Worm (Caenorhabditis elegans): ENCODE results near the gene dsl-1.

Gene dsl-1

ce11 chrIV:1174411-1174810 is 33.5 kb downstream of the dsl-1 start:
- TF ChIP-seq dox-1 (GFP tag; IDR thresholded peaks at IDR 0.05), result no peak
- peak; percentile 45 for TF ChIP-seq lsl-1 (GFP tag; optimal IDR thresholded peaks at IDR 0.05)

DNA sequence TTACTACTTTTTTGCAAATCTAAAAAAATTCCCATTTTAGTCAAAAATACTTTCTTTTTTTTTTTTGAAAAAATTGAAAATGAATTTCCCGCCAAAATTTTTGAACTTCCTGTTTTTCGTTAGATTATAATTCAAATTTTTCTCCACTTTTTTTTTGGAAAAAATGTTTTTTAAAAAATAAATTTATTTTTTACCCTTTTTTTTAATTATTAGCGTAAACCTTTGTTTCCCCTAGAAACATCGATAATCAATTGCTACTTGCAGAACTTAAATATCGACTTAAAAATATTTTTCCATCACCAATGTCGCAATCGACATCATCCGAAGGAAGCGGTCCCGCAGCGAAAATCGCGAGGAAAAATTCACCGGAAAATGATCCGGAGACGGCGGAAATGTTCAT is 37.5 kb downstream of the dsl-1 start, which contains the start of gene cec-2:
TSS of gene cec-2 (plus strand) at position 301 of the 400 bp plus-strand sequence.
- no peak for TF ChIP-seq ceh-40 (GFP tag; IDR thresholded peaks at IDR 0.05)
- no peak for TF ChIP-seq hlh-12 (tag; optimal IDR thresholded peaks at IDR 0.05)
- TF ChIP-seq cebp-1 (GFP tag; IDR thresholded peaks at IDR 0.05), result no peak
- TF ChIP-seq cebp-1 (tag; optimal IDR thresholded peaks at IDR 0.05), result no peak
- TF ChIP-seq ztf-18 (tag; optimal IDR thresholded peaks at IDR 0.05), result no peak
- no peak for TF ChIP-seq egl-18 (GFP tag; IDR thresholded peaks at IDR 0.05)
- TF ChIP-seq dpl-1 (GFP tag; optimal IDR thresholded peaks at IDR 0.05), result no peak
- TF ChIP-seq let-526 (GFP tag; IDR thresholded peaks at IDR 0.05), result no peak
- TF ChIP-seq nfyb-1 (GFP tag; IDR thresholded peaks at IDR 0.05), result no peak
- TF ChIP-seq lag-1 (GFP tag; IDR thresholded peaks at IDR 0.05), result no peak

DNA sequence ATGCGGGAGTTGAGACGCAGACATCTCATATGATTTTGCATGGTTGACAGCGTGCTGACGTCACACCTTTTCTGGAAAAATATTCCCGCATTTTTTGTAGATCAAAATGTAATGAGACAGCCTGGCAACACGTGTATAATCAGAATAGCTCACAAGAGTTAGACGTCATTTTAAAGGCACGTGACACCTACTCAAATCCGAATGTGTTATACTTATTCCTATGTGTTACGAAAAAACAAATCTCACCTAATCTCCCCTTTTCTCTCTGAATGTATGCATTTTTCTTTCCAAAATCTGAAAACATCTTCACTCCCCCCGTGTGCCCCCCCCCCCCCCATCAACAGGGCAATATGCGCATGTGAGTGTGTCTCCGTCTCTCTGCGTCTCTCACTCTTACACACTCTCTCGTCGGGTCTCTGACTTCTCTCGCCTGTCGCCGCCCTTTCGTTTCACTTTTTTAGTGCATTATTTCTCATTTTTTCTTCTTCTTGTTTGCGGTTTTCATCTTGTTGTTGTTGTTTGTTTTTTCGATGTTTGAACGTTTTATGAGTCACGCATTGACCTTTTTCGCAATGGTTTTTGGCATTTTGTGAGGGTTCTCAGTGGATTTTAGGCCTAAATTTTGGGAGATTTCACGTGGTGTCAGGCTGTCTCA is 39.4 kb downstream of the dsl-1 start:
- TF ChIP-seq zim-3 (tag; optimal IDR thresholded peaks at IDR 0.05), result no peak
- TF ChIP-seq mcd-1 (GFP tag; IDR thresholded peaks at IDR 0.05), result peak; percentile 50; the same call in 1 of the 2 replicates
- TF ChIP-seq repo-1 (tag; optimal IDR thresholded peaks at IDR 0.05), result no peak
- no peak for TF ChIP-seq F39B2.1 (GFP tag; IDR thresholded peaks at IDR 0.05)
- no peak for TF ChIP-seq D2030.7 (GFP tag; IDR thresholded peaks at IDR 0.05)
- no peak for TF ChIP-seq T07F8.4 (tag; optimal IDR thresholded peaks at IDR 0.05)
- no peak for TF ChIP-seq ztf-26 (tag; optimal IDR thresholded peaks at IDR 0.05)
- TF ChIP-seq K12H6.12 (tag; optimal IDR thresholded peaks at IDR 0.05), result peak; percentile 25
- TF ChIP-seq dpl-1 (GFP tag; optimal IDR thresholded peaks at IDR 0.05), result no peak
- no peak for TF ChIP-seq ceh-91 (GFP tag; IDR thresholded peaks at IDR 0.05)
- TF ChIP-seq lin-35 (GFP tag; optimal IDR thresholded peaks at IDR 0.05), result no peak
- no peak for TF ChIP-seq aptf-2 (GFP tag; conservative IDR thresholded peaks at IDR 0.05)
- no peak for TF ChIP-seq C06A6.2 (GFP tag; conservative IDR thresholded peaks at IDR 0.05)
- TF ChIP-seq hmg-20 (GFP tag; IDR thresholded peaks at IDR 0.05), result no peak
- no peak for TF ChIP-seq aptf-3 (GFP tag; IDR thresholded peaks at IDR 0.05)
- no peak for TF ChIP-seq B0035.1 (tag; optimal IDR thresholded peaks at IDR 0.05)
- TF ChIP-seq him-1 (tag; optimal IDR thresholded peaks at IDR 0.05), result no peak
- no peak for TF ChIP-seq ztf-25 (GFP tag; IDR thresholded peaks at IDR 0.05)
- no peak for TF ChIP-seq ztf-3 (GFP tag; optimal IDR thresholded peaks at IDR 0.05)
- TF ChIP-seq lsl-1 (GFP tag; optimal IDR thresholded peaks at IDR 0.05), result no peak
- TF ChIP-seq B0261.1 (tag; optimal IDR thresholded peaks at IDR 0.05), result no peak
- TF ChIP-seq Y53F4B.3 (GFP tag; IDR thresholded peaks at IDR 0.05), result no peak
- TF ChIP-seq sdz-38 (tag; optimal IDR thresholded peaks at IDR 0.05), result no peak
- no peak for TF ChIP-seq hsf-1 (GFP tag; IDR thresholded peaks at IDR 0.05)
- no peak for TF ChIP-seq F22D6.2 (tag; optimal IDR thresholded peaks at IDR 0.05)
- TF ChIP-seq ztf-6 (GFP tag; IDR thresholded peaks at IDR 0.05), result no peak
- no peak for TF ChIP-seq mes-4 (tag; optimal IDR thresholded peaks at IDR 0.05)
- TF ChIP-seq pha-4 (tag; optimal IDR thresholded peaks at IDR 0.05), result no peak
- TF ChIP-seq K11D2.4 (GFP tag; IDR thresholded peaks at IDR 0.05), result no peak
- TF ChIP-seq nhr-27 (tag; optimal IDR thresholded peaks at IDR 0.05), result no peak
- TF ChIP-seq bed-1 (GFP tag; IDR thresholded peaks at IDR 0.05), result no peak
- TF ChIP-seq C17E4.6 (GFP tag; IDR thresholded peaks at IDR 0.05), result no peak
- TF ChIP-seq hmg-1.2 (GFP tag; IDR thresholded peaks at IDR 0.05), result peak; percentile 98
- TF ChIP-seq ceh-79 (tag; optimal IDR thresholded peaks at IDR 0.05), result no peak
- TF ChIP-seq nfyb-1 (GFP tag; IDR thresholded peaks at IDR 0.05), result 0 out of 2 replicates have a peak, but pooled peaks have one; percentile 26
- no peak for TF ChIP-seq unc-62 (GFP tag; optimal IDR thresholded peaks at IDR 0.05)
- TF ChIP-seq let-607 (tag; optimal IDR thresholded peaks at IDR 0.05), result no peak

Data from whole organism, young adult.